Worm (Caenorhabditis elegans) whole organism, early embryonic: ENCODE measurements around the gene mrps-21.

Experiments used
- B0310.2 ChIP-seq: sonication (generic microtip); optimal IDR thresholded peaks from 2 replicates; lab custom pipeline; 2016; ENCODE audit warnings: mild to moderate bottlenecking, missing genetic modification characterization, missing compliant biosample characterization
- F13C5.2 ChIP-seq: sonication (generic microtip); optimal IDR thresholded peaks from 2 replicates; lab custom pipeline; 2017; ENCODE audit warnings: mild to moderate bottlenecking, missing genetic modification characterization, inconsistent platforms, missing compliant biosample characterization
- aly-1 ChIP-seq: sonication (generic microtip); optimal IDR thresholded peaks from 2 replicates; lab custom pipeline; 2016; ENCODE audit warnings: missing genetic modification characterization, missing compliant biosample characterization
- ama-1 ChIP-seq: fragments of 150-350 bp; optimal IDR thresholded peaks from 2 replicates; lab custom pipeline; 2014
- ceh-13 ChIP-seq: fragments of 200-800 bp; sonication (Bioruptor generic); optimal IDR thresholded peaks from 2 replicates; lab custom pipeline; 2018; ENCODE audit warnings: mild to moderate bottlenecking, missing genetic modification characterization, missing compliant biosample characterization
- ceh-36 ChIP-seq: sonication (generic microtip); optimal IDR thresholded peaks from 2 replicates; lab custom pipeline; 2016; ENCODE audit warnings: missing genetic modification characterization, inconsistent platforms, missing compliant biosample characterization
- ets-7 ChIP-seq: sonication (generic microtip); optimal IDR thresholded peaks from 2 replicates; lab custom pipeline; 2016; ENCODE audit warnings: missing genotype, missing genetic modification characterization, missing compliant biosample characterization
- flt-1 ChIP-seq: fragments of 200-800 bp; sonication (Bioruptor generic); IDR thresholded peaks from 2 replicates; pipeline ENCODE4 v1.3.6; 2022; ENCODE audit warnings: missing genetic modification characterization, missing compliant biosample characterization
- hmbx-1 ChIP-seq: sonication (generic microtip); optimal IDR thresholded peaks from 2 replicates; lab custom pipeline; 2016; ENCODE audit warnings: mild to moderate bottlenecking, missing genetic modification characterization, missing compliant biosample characterization
- hmg-4 ChIP-seq: fragments of 200-800 bp; sonication (Bioruptor generic); optimal IDR thresholded peaks from 2 replicates; lab custom pipeline; 2018; ENCODE audit warnings: mild to moderate bottlenecking, missing genetic modification characterization, missing compliant biosample characterization
- hnd-1 ChIP-seq: sonication (generic microtip); optimal IDR thresholded peaks from 2 replicates; lab custom pipeline; 2016; ENCODE audit warnings: missing genetic modification characterization, missing compliant biosample characterization
- pes-1 ChIP-seq: fragments of 200-800 bp; sonication (Bioruptor generic); IDR thresholded peaks from 2 replicates; pipeline ENCODE4 v1.3.6; 2022; ENCODE audit warnings: missing genetic modification reagents, missing genetic modification characterization, missing compliant biosample characterization
- scrt-1 ChIP-seq: fragments of 200-800 bp; sonication (Bioruptor generic); IDR thresholded peaks from 2 replicates; pipeline ENCODE4 v1.3.6; 2022; ENCODE audit warnings: missing genetic modification characterization, missing compliant biosample characterization
- sea-1 ChIP-seq: fragments of 200-800 bp; sonication (Bioruptor generic); conservative IDR thresholded peaks from 2 replicates; pipeline ENCODE4 v1.3.6; 2022; ENCODE audit warnings: missing genetic modification characterization, missing compliant biosample characterization
- tbx-11 ChIP-seq: fragments of 200-800 bp; sonication (Bioruptor generic); IDR thresholded peaks from 2 replicates; pipeline ENCODE4 v1.3.6; 2022; ENCODE audit warnings: missing genetic modification characterization, missing compliant biosample characterization
- tbx-37 ChIP-seq: fragments of 200-800 bp; sonication (Bioruptor generic); conservative IDR thresholded peaks from 2 replicates; pipeline ENCODE4 v1.3.6; 2022; ENCODE audit warnings: missing genetic modification reagents, missing genetic modification characterization, missing compliant biosample characterization
- tra-4 ChIP-seq: sonication (generic microtip); optimal IDR thresholded peaks from 2 replicates; lab custom pipeline; 2017; ENCODE audit warnings: missing genetic modification characterization, missing compliant biosample characterization

Gene mrps-21

DNA sequence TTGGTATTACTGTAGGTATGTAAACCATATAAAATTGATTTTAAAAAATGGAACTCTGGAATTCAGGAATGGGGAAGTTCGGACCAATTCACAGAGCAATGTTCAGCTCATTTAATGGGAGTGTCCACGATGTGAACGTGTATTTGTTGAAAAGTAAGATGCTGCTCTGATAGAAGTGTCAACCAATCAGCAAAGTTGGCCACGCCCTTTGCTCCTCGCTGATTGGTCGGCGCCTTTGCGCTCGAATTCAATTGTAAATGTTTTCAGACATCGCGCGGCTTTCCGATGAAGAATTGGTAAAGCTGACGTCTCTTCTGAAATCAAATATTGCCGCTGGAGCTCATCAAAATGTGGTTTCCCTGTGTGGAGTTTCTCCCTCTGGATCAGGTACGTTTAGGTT, 23.8 kb upstream of the mrps-21 start:
- TF ChIP-seq scrt-1 (GFP tag; lab: Robert Waterston, UW) (no peak), sea-1 (GFP tag; lab: Robert Waterston, UW) (no peak), pes-1 (no peak), ceh-13 (GFP tag; lab: Kevin White, UChicago) (no peak), aly-1 (tag; lab: Kevin White, UChicago) (no peak), tbx-37 (GFP tag; lab: Robert Waterston, UW) (no peak)

- TF ChIP-seq hnd-1 (tag; lab: Kevin White, UChicago), result no peak
- no peak for TF ChIP-seq hmbx-1 (tag; lab: Kevin White, UChicago)
- TF ChIP-seq ets-7 (tag; lab: Kevin White, UChicago), result no peak
- TF ChIP-seq hmg-4 (GFP tag; lab: Kevin White, UChicago), result no peak
These were observed 19.4 kb upstream of the mrps-21 start, which contains the start of gene kin-36 for ce11 chrIV:4678718-4679117. kin-36 (plus strand) TSS chrIV:4679018.

DNA sequence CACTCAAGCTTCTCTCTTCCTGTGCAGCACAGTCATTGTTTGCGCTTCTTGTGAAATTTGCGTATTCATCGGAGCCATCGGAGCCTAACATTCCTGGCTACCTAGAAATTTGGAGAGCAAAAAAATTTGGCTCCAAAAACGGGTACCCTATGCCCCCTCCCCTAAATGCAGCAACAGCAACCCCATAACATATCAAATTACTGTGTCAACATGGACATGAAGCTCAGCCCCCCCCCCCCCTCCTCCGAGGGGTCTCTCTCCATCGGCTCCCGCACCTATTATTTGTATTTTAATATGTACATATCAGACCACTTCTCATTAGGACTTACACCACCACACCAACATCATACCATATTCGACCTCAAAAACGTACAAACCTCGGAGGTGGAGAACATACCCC, 15.0 kb upstream of the mrps-21 start:
- TF ChIP-seq tbx-37 (GFP tag; lab: Robert Waterston, UW) (no peak), B0310.2 (tag; lab: Kevin White, UChicago) (no peak), tra-4 (no peak), flt-1 (GFP tag; lab: Robert Waterston, UW) (no peak), pes-1 (no peak), sea-1 (GFP tag; lab: Robert Waterston, UW) (no peak), hmg-4 (GFP tag; lab: Kevin White, UChicago) (no peak), hmbx-1 (tag; lab: Kevin White, UChicago) (no peak), ets-7 (tag; lab: Kevin White, UChicago) (no peak), ceh-13 (GFP tag; lab: Kevin White, UChicago) (no peak), aly-1 (tag; lab: Kevin White, UChicago) (no peak), ceh-36 (no peak), scrt-1 (GFP tag; lab: Robert Waterston, UW) (no peak), hnd-1 (tag; lab: Kevin White, UChicago) (no peak)

DNA sequence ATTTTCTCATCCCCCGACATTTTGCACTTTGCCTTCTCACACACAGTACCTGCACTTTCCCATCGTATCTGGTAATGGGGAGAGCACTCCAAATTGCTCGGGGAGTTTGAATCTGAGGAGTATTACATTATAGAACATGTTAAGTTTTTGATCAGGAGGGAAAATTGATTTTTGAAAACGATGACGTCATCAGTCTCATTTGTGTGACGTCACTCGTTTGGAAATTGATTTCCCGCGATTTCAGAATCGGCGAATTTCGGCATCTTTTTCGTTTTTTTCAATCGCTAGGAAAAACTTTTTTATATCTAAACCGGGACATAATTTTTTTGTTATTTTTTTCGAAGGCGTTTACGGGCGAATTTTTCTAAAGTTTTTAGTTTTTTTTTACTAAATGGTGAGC, 14.0 kb upstream of the mrps-21 start:
- TF ChIP-seq hmg-4 (GFP tag; lab: Kevin White, UChicago) (no peak), scrt-1 (GFP tag; lab: Robert Waterston, UW) (no peak), ceh-36 (no peak), hnd-1 (tag; lab: Kevin White, UChicago) (no peak), tra-4 (no peak), sea-1 (GFP tag; lab: Robert Waterston, UW) (no peak), ets-7 (tag; lab: Kevin White, UChicago) (no peak), ama-1 (lab: Kevin White, UChicago) (no peak), pes-1 (no peak), ceh-13 (GFP tag; lab: Kevin White, UChicago) (no peak), B0310.2 (tag; lab: Kevin White, UChicago) (no peak), flt-1 (GFP tag; lab: Robert Waterston, UW) (no peak), hmbx-1 (tag; lab: Kevin White, UChicago) (no peak), aly-1 (tag; lab: Kevin White, UChicago) (no peak), tbx-37 (GFP tag; lab: Robert Waterston, UW) (no peak), tbx-11 (GFP tag; lab: Robert Waterston, UW) (no peak), F13C5.2 (tag; lab: Kevin White, UChicago) (no peak)

DNA sequence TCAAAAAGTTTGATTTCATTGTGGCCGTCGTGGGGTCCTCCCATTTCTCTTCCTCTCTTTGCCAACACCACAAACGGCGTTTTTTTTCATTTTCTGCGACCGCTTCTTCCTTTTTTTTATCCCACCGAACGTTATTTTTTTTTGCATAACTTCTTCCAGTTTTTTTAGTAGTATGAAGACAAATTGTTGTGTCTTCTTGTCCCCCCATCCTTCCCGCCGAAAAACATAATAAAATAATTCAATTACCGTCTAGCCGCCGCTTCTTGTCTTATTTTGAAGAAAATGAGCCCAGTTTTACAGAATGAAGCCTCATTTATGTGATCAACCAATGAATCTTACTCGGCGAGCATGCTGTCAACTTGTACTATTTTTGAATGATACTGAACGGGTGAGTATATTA, 9.9 kb upstream of the mrps-21 start, which contains the start of gene F29B9.12:
Gene F29B9.12, plus strand, starts transcription at position 301 of the 400 bp plus-strand sequence.
- no peak for TF ChIP-seq ets-7 (tag; lab: Kevin White, UChicago)
- no peak for TF ChIP-seq tra-4
- no peak for TF ChIP-seq pes-1
- no peak for TF ChIP-seq ceh-36
- TF ChIP-seq aly-1 (tag; lab: Kevin White, UChicago), result no peak
- no peak for TF ChIP-seq ama-1 (lab: Kevin White, UChicago)
- TF ChIP-seq scrt-1 (GFP tag; lab: Robert Waterston, UW), result no peak
- TF ChIP-seq ceh-13 (GFP tag; lab: Kevin White, UChicago), result no peak
- no peak for TF ChIP-seq flt-1 (GFP tag; lab: Robert Waterston, UW)
- no peak for TF ChIP-seq sea-1 (GFP tag; lab: Robert Waterston, UW)
- no peak for TF ChIP-seq hmbx-1 (tag; lab: Kevin White, UChicago)
- no peak for TF ChIP-seq hmg-4 (GFP tag; lab: Kevin White, UChicago)
- TF ChIP-seq F13C5.2 (tag; lab: Kevin White, UChicago), result no peak
- no peak for TF ChIP-seq B0310.2 (tag; lab: Kevin White, UChicago)

DNA sequence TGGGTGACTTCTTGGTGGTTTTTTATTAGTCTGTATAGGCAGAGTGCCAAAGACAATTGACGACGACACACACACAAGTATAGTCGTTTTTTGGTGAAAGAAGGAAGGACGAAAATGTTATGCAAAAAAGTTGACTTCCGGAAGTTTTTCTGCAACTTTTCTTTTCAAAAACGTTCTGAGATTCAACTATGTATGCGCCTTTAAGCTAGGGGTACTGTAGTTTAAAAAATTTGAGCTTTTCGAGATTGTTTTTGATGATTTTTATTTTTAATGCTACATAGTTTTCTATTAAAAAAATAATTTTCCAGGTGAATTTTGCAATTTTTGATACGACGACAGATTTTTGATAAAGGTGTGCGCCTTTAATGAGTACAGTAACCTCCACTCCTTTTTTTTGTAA, 8.5 kb upstream of the mrps-21 start:
- TF ChIP-seq sea-1 (GFP tag; lab: Robert Waterston, UW) (no peak), B0310.2 (tag; lab: Kevin White, UChicago) (no peak), hmg-4 (GFP tag; lab: Kevin White, UChicago) (no peak), ets-7 (tag; lab: Kevin White, UChicago) (no peak), ama-1 (lab: Kevin White, UChicago) (no peak), pes-1 (no peak), tbx-11 (GFP tag; lab: Robert Waterston, UW) (no peak), F13C5.2 (tag; lab: Kevin White, UChicago) (no peak), ceh-13 (GFP tag; lab: Kevin White, UChicago) (no peak), tbx-37 (GFP tag; lab: Robert Waterston, UW) (no peak), flt-1 (GFP tag; lab: Robert Waterston, UW) (no peak), aly-1 (tag; lab: Kevin White, UChicago) (no peak), hnd-1 (tag; lab: Kevin White, UChicago) (no peak), hmbx-1 (tag; lab: Kevin White, UChicago) (no peak)

ce11 chrIV:4667383-4667782, 8.1 kb upstream of the mrps-21 start:
- TF ChIP-seq flt-1 (GFP tag; lab: Robert Waterston, UW) (no peak), tbx-37 (GFP tag; lab: Robert Waterston, UW) (no peak), tra-4 (no peak), hmg-4 (GFP tag; lab: Kevin White, UChicago) (no peak), F13C5.2 (tag; lab: Kevin White, UChicago) (no peak), hmbx-1 (tag; lab: Kevin White, UChicago) (no peak), scrt-1 (GFP tag; lab: Robert Waterston, UW) (no peak), ama-1 (lab: Kevin White, UChicago) (no peak), ceh-13 (GFP tag; lab: Kevin White, UChicago) (no peak), sea-1 (GFP tag; lab: Robert Waterston, UW) (no peak), ceh-36 (no peak), aly-1 (tag; lab: Kevin White, UChicago) (no peak), pes-1 (no peak), tbx-11 (GFP tag; lab: Robert Waterston, UW) (no peak), ets-7 (tag; lab: Kevin White, UChicago) (no peak), B0310.2 (tag; lab: Kevin White, UChicago) (no peak), hnd-1 (tag; lab: Kevin White, UChicago) (no peak)
